Fruit fly (Drosophila melanogaster) whole organism: Measurements from ENCODE around the gene CSN6.

Source experiments
- CG8478 ChIP-seq: fragments of >200 bp; optimal IDR thresholded peaks from 2 replicates; lab custom pipeline; 2018; ENCODE audit warnings: inconsistent platforms
- psq ChIP-seq: fragments of >200 bp; optimal IDR thresholded peaks from 2 replicates; lab custom pipeline; 2017

DNA sequence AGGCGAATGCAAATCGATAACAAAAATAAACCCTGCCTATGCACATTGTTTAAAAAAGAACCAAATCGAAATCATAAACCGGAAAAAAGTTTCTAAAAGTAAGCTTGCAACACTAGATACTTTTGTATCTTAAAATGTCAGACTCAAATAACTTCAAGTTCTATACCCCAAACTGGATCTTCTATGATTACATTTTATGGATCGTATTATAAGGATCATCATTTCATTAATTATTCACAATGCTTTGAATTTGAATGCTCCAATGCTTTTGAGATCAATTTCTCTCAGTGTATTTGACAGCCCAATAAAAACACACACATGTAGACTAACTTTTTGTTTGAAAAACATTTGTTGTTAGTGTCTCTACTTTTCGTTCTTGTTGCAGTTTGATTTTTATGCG lies 13.7 kb downstream of the CSN6 start:
- TF ChIP-seq psq (no peak), CG8478 (lab: Kevin White, UChicago) (no peak)
